Fruit fly (Drosophila melanogaster) whole organism, embryonic: ENCODE data around the gene upSET.

ENCODE experiments used
- C15 ChIP-seq: fragments of 200-800 bp; sonication (Bioruptor generic); IDR thresholded peaks from 3 replicates; pipeline ENCODE4 v1.3.6; 2022; ENCODE audit warnings: missing biosample characterization, missing genetic modification characterization
- CG10147 ChIP-seq: fragments of 200-800 bp; sonication (Bioruptor generic); optimal IDR thresholded peaks from 2 replicates; lab custom pipeline; 2019; ENCODE audit warnings: missing biosample characterization, mild to moderate bottlenecking, missing genetic modification characterization, moderate library complexity
- CG10431 ChIP-seq: fragments of 200-800 bp; sonication (Bioruptor generic); optimal IDR thresholded peaks from 3 replicates; lab custom pipeline; 2018; ENCODE audit warnings: missing biosample characterization, mild to moderate bottlenecking, missing genetic modification characterization
- CG10462 ChIP-seq: fragments of 200-800 bp; sonication (Bioruptor generic); optimal IDR thresholded peaks from 2 replicates; lab custom pipeline; 2016; ENCODE audit warnings: missing biosample characterization, missing genetic modification characterization
- CG12219 ChIP-seq: fragments of 200-800 bp; sonication (Bioruptor generic); optimal IDR thresholded peaks from 3 replicates; lab custom pipeline; 2018; ENCODE audit warnings: missing biosample characterization, mild to moderate bottlenecking, missing genetic modification characterization
- CG13123 ChIP-seq: fragments of 200-800 bp; sonication (Bioruptor generic); optimal IDR thresholded peaks from 2 replicates; lab custom pipeline; 2016; ENCODE audit warnings: missing biosample characterization, missing genetic modification characterization
- CG13775 ChIP-seq: fragments of 200-800 bp; sonication (Bioruptor generic); optimal IDR thresholded peaks from 3 replicates; lab custom pipeline; 2017; ENCODE audit warnings: missing biosample characterization, mild to moderate bottlenecking, missing genetic modification characterization
- CG14050 ChIP-seq: fragments of 200-800 bp; sonication (Bioruptor generic); IDR thresholded peaks from 3 replicates; pipeline ENCODE4 v1.3.6; 2022; ENCODE audit warnings: missing biosample characterization, missing genetic modification characterization
- CG2202 ChIP-seq: fragments of 200-800 bp; sonication (Bioruptor generic); optimal IDR thresholded peaks from 2 replicates; lab custom pipeline; 2018; ENCODE audit warnings: missing biosample characterization, mild to moderate bottlenecking, missing genetic modification characterization
- CG3407 ChIP-seq: fragments of 200-800 bp; sonication (Bioruptor generic); optimal IDR thresholded peaks from 2 replicates; lab custom pipeline; 2018; ENCODE audit warnings: missing biosample characterization, mild to moderate bottlenecking, missing genetic modification characterization
- CG34422 ChIP-seq: fragments of 200-800 bp; sonication (Bioruptor generic); IDR thresholded peaks from 3 replicates; pipeline ENCODE4 v1.3.6; 2022; ENCODE audit warnings: missing biosample characterization, missing genetic modification characterization
- CG42726 ChIP-seq: fragments of 200-800 bp; sonication (Bioruptor generic); IDR thresholded peaks from 2 replicates; pipeline ENCODE4 v1.3.6; 2022; ENCODE audit warnings: missing biosample characterization, missing genetic modification characterization; ENCODE audit not compliant: partially characterized antibody
- CG6272 ChIP-seq: fragments of 200-800 bp; sonication (Bioruptor generic); IDR thresholded peaks from 2 replicates; pipeline ENCODE4 v1.3.6; 2022; ENCODE audit warnings: missing biosample characterization, missing genetic modification characterization
- CG7839 ChIP-seq: fragments of 200-800 bp; sonication (Bioruptor generic); optimal IDR thresholded peaks from 3 replicates; lab custom pipeline; 2018; ENCODE audit warnings: missing biosample characterization, mild to moderate bottlenecking, missing genetic modification characterization, moderate library complexity
- CG8281 ChIP-seq: fragments of 200-800 bp; sonication (Bioruptor generic); optimal IDR thresholded peaks from 2 replicates; lab custom pipeline; 2018; ENCODE audit warnings: missing biosample characterization, mild to moderate bottlenecking, missing genetic modification characterization, moderate library complexity
- CG8388 ChIP-seq: fragments of 200-800 bp; sonication (Bioruptor generic); optimal IDR thresholded peaks from 2 replicates; lab custom pipeline; 2019; ENCODE audit warnings: missing biosample characterization, mild to moderate bottlenecking, missing genetic modification characterization, moderate library complexity
- CG9932 ChIP-seq: fragments of 200-800 bp; sonication (Bioruptor generic); IDR thresholded peaks from 2 replicates; pipeline ENCODE4 v1.3.6; 2022; ENCODE audit warnings: missing biosample characterization, missing genetic modification characterization
- CkIIα-i1 ChIP-seq: fragments of 200-800 bp; sonication (Bioruptor generic); IDR thresholded peaks from 2 replicates; pipeline ENCODE4 v1.3.6; 2022; ENCODE audit warnings: missing biosample characterization, missing genetic modification characterization
- Dll ChIP-seq: fragments of 200-800 bp; sonication (Bioruptor generic); IDR thresholded peaks from 4 replicates; pipeline ENCODE4 v1.3.6; 2022; ENCODE audit warnings: missing biosample characterization, missing genetic modification characterization; ENCODE audit not compliant: partially characterized antibody
- Elba2 ChIP-seq: fragments of 200-800 bp; sonication (Bioruptor generic); optimal IDR thresholded peaks from 3 replicates; lab custom pipeline; 2016; ENCODE audit warnings: missing biosample characterization, missing genetic modification characterization
- HHEX ChIP-seq: fragments of 200-800 bp; sonication (Bioruptor generic); optimal IDR thresholded peaks from 3 replicates; lab custom pipeline; 2017; ENCODE audit warnings: missing biosample characterization, mild to moderate bottlenecking, missing genetic modification characterization, missing genetic modification reagents
- HmgZ ChIP-seq: fragments of 200-800 bp; sonication (Bioruptor generic); optimal IDR thresholded peaks from 2 replicates; lab custom pipeline; 2018; ENCODE audit warnings: missing biosample characterization, mild to moderate bottlenecking, missing genetic modification characterization
- Lim3 ChIP-seq: fragments of 200-800 bp; sonication (Bioruptor generic); IDR thresholded peaks from 2 replicates; pipeline ENCODE4 v1.3.6; 2022; ENCODE audit warnings: missing biosample characterization, missing genetic modification characterization
- Myb ChIP-seq: fragments of 200-800 bp; sonication (Bioruptor generic); optimal IDR thresholded peaks from 2 replicates; lab custom pipeline; 2016; ENCODE audit warnings: missing biosample characterization, missing genetic modification characterization
- NC2α ChIP-seq: fragments of 200-800 bp; sonication (Bioruptor generic); optimal IDR thresholded peaks from 2 replicates; lab custom pipeline; 2016; ENCODE audit warnings: missing biosample characterization, missing genetic modification characterization
- Nf-YC ChIP-seq: fragments of 200-800 bp; optimal IDR thresholded peaks from 3 replicates; lab custom pipeline; 2019; ENCODE audit warnings: missing biosample characterization, mild to moderate bottlenecking, missing genetic modification characterization, moderate library complexity
- Scr ChIP-seq: fragments of 200-800 bp; sonication (Bioruptor generic); IDR thresholded peaks from 2 replicates; pipeline ENCODE4 v1.3.6; 2022; ENCODE audit warnings: missing biosample characterization, missing genetic modification characterization; ENCODE audit not compliant: partially characterized antibody
- bbx ChIP-seq: fragments of 200-800 bp; sonication (Bioruptor generic); IDR thresholded peaks from 2 replicates; pipeline ENCODE4 v1.3.6; 2022; ENCODE audit warnings: missing biosample characterization, missing genetic modification characterization; ENCODE audit not compliant: partially characterized antibody
- bsh ChIP-seq, 2 experiments: fragments of 200-800 bp; sonication (Bioruptor generic); optimal IDR thresholded peaks; 2 replicates each; lab custom pipeline; 2017 to 2018; ENCODE audit warnings: mild to moderate bottlenecking in 2 of 2, missing biosample characterization in 2 of 2, missing genetic modification characterization in 2 of 2, moderate library complexity in 1 of 2
- btn ChIP-seq: fragments of 200-800 bp; sonication (Bioruptor generic); optimal IDR thresholded peaks from 2 replicates; lab custom pipeline; 2016; ENCODE audit warnings: missing biosample characterization, missing genetic modification characterization
- cas ChIP-seq: fragments of 200-800 bp; sonication (Bioruptor generic); IDR thresholded peaks from 2 replicates; pipeline ENCODE4 v1.3.6; 2022; ENCODE audit warnings: missing biosample characterization, missing genetic modification characterization
- da ChIP-seq: fragments of 200-800 bp; sonication (Bioruptor generic); optimal IDR thresholded peaks from 2 replicates; lab custom pipeline; 2016; ENCODE audit warnings: missing biosample characterization, missing genetic modification characterization
- disco-r ChIP-seq: fragments of 200-800 bp; sonication (Bioruptor generic); optimal IDR thresholded peaks from 2 replicates; lab custom pipeline; 2016; ENCODE audit warnings: missing biosample characterization, missing genetic modification characterization
- dm ChIP-seq: fragments of 200-800 bp; sonication (Bioruptor generic); optimal IDR thresholded peaks from 3 replicates; lab custom pipeline; 2016; ENCODE audit warnings: missing biosample characterization, missing genetic modification characterization
- exex ChIP-seq: fragments of 200-800 bp; sonication (Bioruptor generic); optimal IDR thresholded peaks from 4 replicates; lab custom pipeline; 2018; ENCODE audit warnings: missing biosample characterization, mild to moderate bottlenecking, missing genetic modification characterization, moderate library complexity
- fd64A ChIP-seq: fragments of 200-800 bp; sonication (Bioruptor generic); optimal IDR thresholded peaks from 3 replicates; lab custom pipeline; 2018; ENCODE audit warnings: missing biosample characterization, mild to moderate bottlenecking, missing genetic modification characterization
- fru ChIP-seq: fragments of >200 bp; optimal IDR thresholded peaks from 2 replicates; lab custom pipeline; 2017
- jigr1 ChIP-seq: fragments of 200-800 bp; sonication (Bioruptor generic); IDR thresholded peaks from 3 replicates; pipeline ENCODE4 v1.3.6; 2022; ENCODE audit warnings: missing biosample characterization, missing genetic modification characterization
- lov ChIP-seq, 2 experiments: fragments of 200-800 bp in 1 of 2; fragments of >200 bp in 1 of 2; sonication (Bioruptor generic) in 1 of 2; IDR thresholded peaks in 1 of 2; optimal IDR thresholded peaks in 1 of 2; 2 replicates in 1 of 2; 3 replicates in 1 of 2; pipeline versions ENCODE4 v1.3.6 to Lab custom; 2017 to 2022; ENCODE audit warnings: missing biosample characterization in 1 of 2, missing genetic modification characterization in 1 of 2
- luna ChIP-seq: fragments of 200-800 bp; sonication (Bioruptor generic); optimal IDR thresholded peaks from 2 replicates; lab custom pipeline; 2016; ENCODE audit warnings: missing biosample characterization, missing genetic modification characterization
- nerfin-2 ChIP-seq: fragments of 200-800 bp; sonication (Bioruptor generic); IDR thresholded peaks from 2 replicates; pipeline ENCODE4 v1.3.6; 2022; ENCODE audit warnings: missing biosample characterization, missing genetic modification characterization; ENCODE audit not compliant: partially characterized antibody
- odd ChIP-seq: fragments of 200-800 bp; sonication (Bioruptor generic); optimal IDR thresholded peaks from 2 replicates; lab custom pipeline; 2017; ENCODE audit warnings: missing biosample characterization, mild to moderate bottlenecking, missing genetic modification characterization
- peb ChIP-seq: fragments of 200-800 bp; sonication (Bioruptor generic); IDR thresholded peaks from 2 replicates; pipeline ENCODE4 v1.3.6; 2022; ENCODE audit warnings: missing biosample characterization, missing genetic modification characterization
- pnt ChIP-seq: fragments of 200-800 bp; sonication (Bioruptor generic); optimal IDR thresholded peaks from 3 replicates; lab custom pipeline; 2016; ENCODE audit warnings: missing biosample characterization, missing genetic modification characterization
- sc ChIP-seq, 3 experiments: fragments of >200 bp in 2 of 3; fragments of 200-800 bp in 1 of 3; sonication (Bioruptor generic) in 1 of 3; optimal IDR thresholded peaks; 2 replicates in 2 of 3; 3 replicates in 1 of 3; lab custom pipeline; 2017; ENCODE audit warnings: mild to moderate bottlenecking in 1 of 3, missing biosample characterization in 1 of 3, missing genetic modification characterization in 1 of 3, missing genetic modification reagents in 1 of 3
- sens-2 ChIP-seq: fragments of 200-800 bp; sonication (Bioruptor generic); IDR thresholded peaks from 2 replicates; pipeline ENCODE4 v1.3.6; 2022; ENCODE audit warnings: missing biosample characterization, missing genetic modification characterization
- stwl ChIP-seq: fragments of 200-800 bp; sonication (Bioruptor generic); optimal IDR thresholded peaks from 3 replicates; lab custom pipeline; 2018; ENCODE audit warnings: missing biosample characterization, mild to moderate bottlenecking, missing genetic modification characterization, moderate library complexity
- tna ChIP-seq: fragments of 200-800 bp; sonication (Bioruptor generic); IDR thresholded peaks from 2 replicates; pipeline ENCODE4 v1.3.6; 2022; ENCODE audit warnings: missing biosample characterization, missing genetic modification characterization; ENCODE audit not compliant: partially characterized antibody
- twi ChIP-seq: fragments of 200-800 bp; optimal IDR thresholded peaks from 2 replicates; lab custom pipeline; 2019; ENCODE audit warnings: missing biosample characterization, mild to moderate bottlenecking, missing genetic modification characterization, moderate library complexity
- unc-4 ChIP-seq: fragments of 200-800 bp; sonication (Bioruptor generic); IDR thresholded peaks from 2 replicates; pipeline ENCODE4 v1.3.6; 2022; ENCODE audit warnings: missing biosample characterization, missing genetic modification characterization; ENCODE audit not compliant: partially characterized antibody

The upSET gene

DNA sequence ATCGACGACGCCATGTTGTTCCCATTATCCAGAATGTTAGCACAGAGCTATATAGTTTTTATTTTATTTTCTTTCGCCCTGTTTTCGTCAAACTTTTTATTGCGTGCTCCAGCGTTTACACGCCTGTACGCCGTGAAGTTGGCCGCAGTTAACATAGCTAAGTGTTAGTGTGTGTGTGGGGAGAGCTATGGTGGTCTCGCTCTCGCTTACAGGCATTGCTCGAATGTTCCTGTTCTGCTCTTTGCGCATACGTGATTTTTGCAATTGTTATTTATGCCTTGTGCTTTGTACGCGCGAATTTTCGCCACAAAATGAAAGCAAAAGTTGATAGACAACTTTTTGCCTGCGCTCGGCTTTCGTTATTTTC lies 2.1 kb downstream of the upSET start (continued):
- TF ChIP-seq cas (GFP tag; lab: Robert Waterston, UW) = no peak
- no peak for TF ChIP-seq Scr
- TF ChIP-seq luna (GFP tag; lab: Kevin White, UChicago) = no peak
- TF ChIP-seq bsh (GFP tag; optimal IDR thresholded peaks at IDR 0.05; lab: Kevin White, UChicago) = no peak
- TF ChIP-seq CG34422 (GFP tag; lab: Robert Waterston, UW) = peak; percentile 74
- no peak for TF ChIP-seq CG3407
- TF ChIP-seq bbx = peak; percentile 25; the same call in 1 of the 2 replicates
- peak; percentile 37 for TF ChIP-seq HmgZ
- TF ChIP-seq fru = no peak
- no peak for TF ChIP-seq Dll (GFP tag; lab: Robert Waterston, UW)
- no peak for TF ChIP-seq Elba2 (GFP tag; lab: Kevin White, UChicago)
- no peak for TF ChIP-seq CG8388 (GFP tag; lab: Kevin White, UChicago)
- TF ChIP-seq CG13123 (GFP tag; lab: Kevin White, UChicago) = peak; percentile 25
- no peak for TF ChIP-seq jigr1 (GFP tag; lab: Robert Waterston, UW)
- no peak for TF ChIP-seq CG14050
- TF ChIP-seq disco-r = no peak
- no peak for TF ChIP-seq C15 (GFP tag; lab: Robert Waterston, UW)
- peak; percentile 4 for TF ChIP-seq CG13775 (GFP tag; lab: Kevin White, UChicago)
- no peak for TF ChIP-seq CG2202
- TF ChIP-seq sc (optimal IDR thresholded peaks at IDR 0.05; lab: Kevin White, UChicago) = no peak
- TF ChIP-seq sc (GFP tag; optimal IDR thresholded peaks at IDR 0.05; lab: Kevin White, UChicago) = no peak
- no peak for TF ChIP-seq CG42726 (GFP tag; lab: Robert Waterston, UW)
- peak; percentile 51; the same call in 1 of the 2 replicates for TF ChIP-seq CG9932
- no peak for TF ChIP-seq Lim3 (GFP tag; lab: Robert Waterston, UW)
- TF ChIP-seq odd (GFP tag; lab: Kevin White, UChicago) = no peak
- no peak for TF ChIP-seq CkIIα-i1
- TF ChIP-seq sens-2 (GFP tag; lab: Robert Waterston, UW) = no peak
- TF ChIP-seq HHEX = peak; percentile 39
- TF ChIP-seq stwl (tag; lab: Kevin White, UChicago) = peak; percentile 16
- no peak for TF ChIP-seq Myb (GFP tag; lab: Kevin White, UChicago)
- TF ChIP-seq CG6272 (GFP tag; lab: Robert Waterston, UW) = no peak
- TF ChIP-seq btn (GFP tag; lab: Kevin White, UChicago) = no peak
- TF ChIP-seq CG10147 (GFP tag; lab: Kevin White, UChicago) = no peak
- TF ChIP-seq lov (optimal IDR thresholded peaks at IDR 0.05; lab: Kevin White, UChicago) = no peak
- TF ChIP-seq lov (GFP tag; IDR thresholded peaks at IDR 0.05; lab: Robert Waterston, UW) = peak; percentile 82; the same call in 2 of the 3 replicates
- no peak for TF ChIP-seq da (GFP tag; lab: Kevin White, UChicago)
- no peak for TF ChIP-seq fd64A (GFP tag; lab: Kevin White, UChicago)
- no peak for TF ChIP-seq CG12219
- TF ChIP-seq tna (GFP tag; lab: Robert Waterston, UW) = no peak
- peak; percentile 41 for TF ChIP-seq dm (GFP tag; lab: Kevin White, UChicago)
- no peak for TF ChIP-seq NC2α (GFP tag; lab: Kevin White, UChicago)
- no peak for TF ChIP-seq exex
- no peak for TF ChIP-seq peb (GFP tag; lab: Robert Waterston, UW)
- TF ChIP-seq unc-4 (GFP tag; lab: Robert Waterston, UW) = no peak
- no peak for TF ChIP-seq CG7839 (tag; lab: Kevin White, UChicago)
- peak; percentile 42; the same call in 1 of the 2 replicates for TF ChIP-seq nerfin-2 (GFP tag; lab: Robert Waterston, UW)
- peak; percentile 66 for TF ChIP-seq Nf-YC (tag; lab: Kevin White, UChicago)
- peak; percentile 48 for TF ChIP-seq CG10431 (GFP tag; lab: Kevin White, UChicago)
- no peak for TF ChIP-seq pnt (GFP tag; lab: Kevin White, UChicago)
- TF ChIP-seq CG8281 (tag; lab: Kevin White, UChicago) = no peak
- no peak for TF ChIP-seq CG10462 (GFP tag; lab: Kevin White, UChicago)
- no peak for TF ChIP-seq twi (tag; lab: Kevin White, UChicago)
